Worm (Caenorhabditis elegans): ENCODE results near the gene F22E12.1.

DNA sequence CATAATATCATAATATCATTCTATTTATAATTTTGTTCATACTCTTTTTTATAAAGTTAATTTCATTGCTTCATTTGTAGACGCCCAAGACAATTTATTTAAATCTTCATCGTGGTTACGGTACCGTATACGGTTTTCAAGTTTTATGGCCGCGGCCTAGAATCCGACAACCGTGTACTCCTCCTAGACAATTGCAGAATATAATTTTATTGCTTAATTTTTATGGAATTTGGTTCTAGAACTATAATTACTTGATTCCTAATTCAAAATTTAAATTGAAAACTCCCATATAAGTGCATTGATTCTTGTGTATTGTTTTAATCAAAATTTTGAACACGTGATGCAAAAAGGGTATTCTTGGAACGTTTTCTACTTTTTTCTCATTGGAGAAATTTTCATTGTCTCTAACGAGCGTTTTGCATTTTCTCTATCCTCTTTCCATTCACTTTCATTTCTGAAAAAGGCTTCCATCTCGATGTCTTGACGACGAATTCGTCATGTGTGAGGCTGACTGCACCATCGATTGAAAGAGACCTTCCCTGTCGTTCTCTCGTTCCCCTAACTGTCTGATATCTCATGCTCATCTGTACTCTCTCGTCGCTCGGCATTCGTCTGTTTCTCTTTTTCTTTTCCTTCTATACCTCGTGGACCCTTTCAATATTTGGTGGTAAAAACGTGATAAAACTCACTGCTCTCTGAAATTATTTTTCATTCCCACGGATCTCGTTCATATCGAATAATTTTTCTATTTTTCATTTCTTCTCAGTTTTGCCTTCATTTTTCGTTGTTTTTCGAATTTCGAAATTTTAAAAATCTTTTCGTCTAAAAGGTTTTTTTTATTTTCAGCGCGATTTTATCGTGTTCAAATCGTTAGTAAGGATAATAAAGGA, 15.8 kb downstream of the F22E12.1 start, which contains the start of gene pap-1:
- TF ChIP-seq ets-7 (tag; optimal IDR thresholded peaks at IDR 0.05) = no peak
- no peak for TF ChIP-seq scrt-1 (GFP tag; IDR thresholded peaks at IDR 0.05)
- no peak for TF ChIP-seq pes-1 (GFP tag; IDR thresholded peaks at IDR 0.05)
- TF ChIP-seq ama-1 (optimal IDR thresholded peaks at IDR 0.05) = no peak

Data from whole organism, early embryonic.